Fruit fly (Drosophila melanogaster): ENCODE results near the gene alien.

Gene alien

dm6 chr2L:8997285-8997684 is at the start of gene alien, which contains the start of gene CG18661:
alien (minus strand) TSS chr2L:8997379.
CG18661 (plus strand) TSS chr2L:8997605.
- TF ChIP-seq CG16779 (tag; optimal IDR thresholded peaks at IDR 0.05) (peak; percentile 62), CG1621 (tag; optimal IDR thresholded peaks at IDR 0.05) (no peak), CG4318 (GFP tag; optimal IDR thresholded peaks at IDR 0.05) (peak; percentile 52), CG7368 (GFP tag; optimal IDR thresholded peaks at IDR 0.05) (peak; percentile 64), CG10631 (GFP tag; optimal IDR thresholded peaks at IDR 0.05) (peak; percentile 85), CG9139 (GFP tag; optimal IDR thresholded peaks at IDR 0.05) (no peak), Lpt (GFP tag; optimal IDR thresholded peaks at IDR 0.05) (peak; percentile 50), CG11902 (GFP tag; optimal IDR thresholded peaks at IDR 0.05) (peak; percentile 93), CG32006 (GFP tag; optimal IDR thresholded peaks at IDR 0.05) (peak; percentile 78), CG8632 (GFP tag; optimal IDR thresholded peaks at IDR 0.05) (peak; percentile 6), svp (GFP tag) (peak; percentile 91), Sox14 (GFP tag; optimal IDR thresholded peaks at IDR 0.05) (peak; percentile 95), acj6 (GFP tag; optimal IDR thresholded peaks at IDR 0.05) (peak; percentile 62), Sox102F (GFP tag; optimal IDR thresholded peaks at IDR 0.05) (peak; percentile 72), fd85E (GFP tag; optimal IDR thresholded peaks at IDR 0.05) (no peak), Blimp-1 (GFP tag; optimal IDR thresholded peaks at IDR 0.05) (no peak), achi (GFP tag; optimal IDR thresholded peaks at IDR 0.05) (peak; percentile 70), Eip75B (GFP tag; optimal IDR thresholded peaks at IDR 0.05) (peak; percentile 89), fd59A (GFP tag; optimal IDR thresholded peaks at IDR 0.05) (peak; percentile 31), CG3919 (GFP tag; optimal IDR thresholded peaks at IDR 0.05) (no peak), CG15336 (GFP tag; IDR thresholded peaks at IDR 0.05) (peak; percentile 78), Hr39 (GFP tag; optimal IDR thresholded peaks at IDR 0.05) (peak; percentile 91), CG6792 (GFP tag; optimal IDR thresholded peaks at IDR 0.05) (peak; percentile 69), lz (GFP tag; optimal IDR thresholded peaks at IDR 0.05) (peak; percentile 93), dsx (GFP tag; optimal IDR thresholded peaks at IDR 0.05; ENCODE audit: poor library complexity, severe bottlenecking) (no peak), esn (GFP tag; optimal IDR thresholded peaks at IDR 0.05) (peak; percentile 68), ss (GFP tag; optimal IDR thresholded peaks at IDR 0.05) (no peak), vri (GFP tag; optimal IDR thresholded peaks at IDR 0.05) (no peak), Ets21C (GFP tag; optimal IDR thresholded peaks at IDR 0.05) (peak; percentile 71), CG6276 (GFP tag; optimal IDR thresholded peaks at IDR 0.05) (no peak), cyc (GFP tag; optimal IDR thresholded peaks at IDR 0.05) (peak; percentile 78), topi (GFP tag; optimal IDR thresholded peaks at IDR 0.05) (peak; percentile 62), CG11762 (GFP tag; optimal IDR thresholded peaks at IDR 0.05; ENCODE audit: insufficient read depth) (no peak), Sox15 (GFP tag; optimal IDR thresholded peaks at IDR 0.05) (peak; percentile 92), CG8119 (GFP tag; IDR thresholded peaks at IDR 0.05) (peak; percentile 53; the same call in 1 of the 3 replicates), Ets96B (tag; optimal IDR thresholded peaks at IDR 0.05) (peak; percentile 91), Smox (GFP tag; optimal IDR thresholded peaks at IDR 0.05) (peak; percentile 78), eg (GFP tag; IDR thresholded peaks at IDR 0.05) (peak; percentile 96), Eip93F (GFP tag; optimal IDR thresholded peaks at IDR 0.05) (peak; percentile 71), CG3032 (tag; optimal IDR thresholded peaks at IDR 0.05) (peak; percentile 76), pdm3 (GFP tag; optimal IDR thresholded peaks at IDR 0.05) (no peak), Hr38 (GFP tag; optimal IDR thresholded peaks at IDR 0.05) (peak; percentile 5), Met (GFP tag; optimal IDR thresholded peaks at IDR 0.05) (peak; percentile 90), OdsH (GFP tag; optimal IDR thresholded peaks at IDR 0.05) (peak; percentile 78), dac (GFP tag; optimal IDR thresholded peaks at IDR 0.05) (peak; percentile 91), net (GFP tag; optimal IDR thresholded peaks at IDR 0.05) (peak; percentile 88), CG31627 (GFP tag; optimal IDR thresholded peaks at IDR 0.05) (peak; percentile 88), fkh (GFP tag; optimal IDR thresholded peaks at IDR 0.05) (peak; percentile 69), Hr4 (GFP tag; optimal IDR thresholded peaks at IDR 0.05) (peak; percentile 96), Gug (GFP tag; IDR thresholded peaks at IDR 0.05) (peak; percentile 87), Eip78C (GFP tag) (peak; percentile 69), spab (GFP tag; optimal IDR thresholded peaks at IDR 0.05) (peak; percentile 15), CG6854 (GFP tag; optimal IDR thresholded peaks at IDR 0.05) (peak; percentile 78)
